Worm (Caenorhabditis elegans): ENCODE results near the gene srh-20.

The srh-20 gene

ce11 chrV:4908591-4908990, 16.1 kb upstream of the srh-20 start, which contains the start of gene ugt-13:
TSS of gene ugt-13 (plus strand) at chrV:4908884.
- TF ChIP-seq F37B4.10 (GFP tag; IDR thresholded peaks at IDR 0.05) (no peak), lin-40 (tag; optimal IDR thresholded peaks at IDR 0.05) (peak; percentile 7)

- no peak for TF ChIP-seq T26A5.8 (tag; optimal IDR thresholded peaks at IDR 0.05)
- no peak for TF ChIP-seq F23B12.7 (tag; optimal IDR thresholded peaks at IDR 0.05; ENCODE audit: insufficient read depth)
- TF ChIP-seq unc-130 (GFP tag; optimal IDR thresholded peaks at IDR 0.05): no peak
- no peak for TF ChIP-seq ceh-58 (GFP tag; IDR thresholded peaks at IDR 0.05)
- TF ChIP-seq nfya-1 (tag; optimal IDR thresholded peaks at IDR 0.05; ENCODE audit: borderline replicate concordance, insufficient read depth): no peak
- no peak for TF ChIP-seq unc-62 (GFP tag; optimal IDR thresholded peaks at IDR 0.05)
- TF ChIP-seq tbp1 (GFP tag; optimal IDR thresholded peaks at IDR 0.05): no peak
- no peak for TF ChIP-seq zfh-2 (GFP tag; conservative IDR thresholded peaks at IDR 0.05)
Observed at ce11 chrV:4912313-4912712, 12.4 kb upstream of the srh-20 start, which contains the start of gene H23N18.5. TSS of gene H23N18.5 (minus strand) at chrV:4912381.

- TF ChIP-seq snpc-4 (GFP tag; optimal IDR thresholded peaks at IDR 0.05) (no peak), snpc-4 (tag; optimal IDR thresholded peaks at IDR 0.05) (peak in 2 of 4 experiments; percentile 54 to 80), B0019.2 (GFP tag; conservative IDR thresholded peaks at IDR 0.05) (no peak)
Observed at ce11 chrV:4913853-4914252, 10.9 kb upstream of the srh-20 start.

- no peak for TF ChIP-seq madf-8 (GFP tag; conservative IDR thresholded peaks at IDR 0.05)
- TF ChIP-seq aptf-3 (GFP tag; IDR thresholded peaks at IDR 0.05): no peak
- no peak for TF ChIP-seq zim-3 (tag; optimal IDR thresholded peaks at IDR 0.05)
- no peak for TF ChIP-seq ceh-100 (GFP tag; IDR thresholded peaks at IDR 0.05)
- no peak for TF ChIP-seq athp-1 (tag; optimal IDR thresholded peaks at IDR 0.05)
- peak; percentile 37 for TF ChIP-seq nhr-80 (tag; optimal IDR thresholded peaks at IDR 0.05)
Observed at ce11 chrV:4914879-4915278, 9.8 kb upstream of the srh-20 start, which contains the start of gene H23N18.6. TSS of gene H23N18.6 (minus strand) at chrV:4915079.

ce11 chrV:4918091-4918624, 6.6 kb upstream of the srh-20 start, which contains the start of gene C02E7.7:
TSS of gene C02E7.7 (minus strand) at chrV:4918574.
- peak; percentile 46; the same call in 1 of the 2 replicates for TF ChIP-seq egrh-3 (GFP tag; IDR thresholded peaks at IDR 0.05)
- TF ChIP-seq unc-62 (GFP tag; optimal IDR thresholded peaks at IDR 0.05): no peak
- TF ChIP-seq zfh-2 (GFP tag; conservative IDR thresholded peaks at IDR 0.05): peak; percentile 74

- TF ChIP-seq Y56A3A.18 (GFP tag; IDR thresholded peaks at IDR 0.05) (no peak), hsf-1 (GFP tag; IDR thresholded peaks at IDR 0.05) (0 out of 2 replicates have a peak, but pooled peaks have one; percentile 29)
Observed at ce11 chrV:4918664-4919257, 6.0 kb upstream of the srh-20 start, which contains the start of gene C02E7.6. TSS of gene C02E7.6 (plus strand) at chrV:4919207.

- TF ChIP-seq Y95B8A.8 (GFP tag; IDR thresholded peaks at IDR 0.05) (no peak), ceh-91 (GFP tag; IDR thresholded peaks at IDR 0.05) (no peak), snpc-4 (GFP tag; optimal IDR thresholded peaks at IDR 0.05) (no peak), snpc-4 (tag; optimal IDR thresholded peaks at IDR 0.05) (no peak), B0019.2 (GFP tag; conservative IDR thresholded peaks at IDR 0.05) (no peak), Y53G8AR.9 (GFP tag; conservative IDR thresholded peaks at IDR 0.05) (no peak), attf-5 (GFP tag; optimal IDR thresholded peaks at IDR 0.05) (no peak), sea-2 (GFP tag; IDR thresholded peaks at IDR 0.05) (no peak), lin-26 (GFP tag; IDR thresholded peaks at IDR 0.05) (no peak), F57A8.1 (GFP tag; optimal IDR thresholded peaks at IDR 0.05) (no peak), F10E7.11 (tag; optimal IDR thresholded peaks at IDR 0.05) (no peak), B0336.3 (GFP tag; IDR thresholded peaks at IDR 0.05) (no peak), mcd-1 (GFP tag; IDR thresholded peaks at IDR 0.05) (no peak), unc-62 (GFP tag; optimal IDR thresholded peaks at IDR 0.05) (no peak), nhr-179 (tag; optimal IDR thresholded peaks at IDR 0.05) (no peak), hmg-1.2 (GFP tag; IDR thresholded peaks at IDR 0.05) (no peak), lin-40 (tag; optimal IDR thresholded peaks at IDR 0.05) (no peak), rcor-1 (GFP tag; IDR thresholded peaks at IDR 0.05) (no peak)
Observed at ce11 chrV:4920690-4921152, 4.0 kb upstream of the srh-20 start, which contains the start of the genes C02E7.8 and srh-23. TSS of gene C02E7.8 (minus strand) at chrV:4920790. TSS of gene srh-23 (plus strand) at chrV:4921102.

Measured in whole organism, young adult.